Worm (Caenorhabditis elegans): ENCODE data around the gene dnj-19.

ce11 chrV:5465335-5465734 is 39.3 kb downstream of the dnj-19 start, which contains the start of gene srg-68:
- TF ChIP-seq him-1 (tag; optimal IDR thresholded peaks at IDR 0.05) = no peak
- TF ChIP-seq W03F9.2 (tag; optimal IDR thresholded peaks at IDR 0.05) = no peak

Measured in whole organism, L4/young adult.